Worm (Caenorhabditis elegans): Measurements from ENCODE around the gene baf-1.

The baf-1 gene

DNA sequence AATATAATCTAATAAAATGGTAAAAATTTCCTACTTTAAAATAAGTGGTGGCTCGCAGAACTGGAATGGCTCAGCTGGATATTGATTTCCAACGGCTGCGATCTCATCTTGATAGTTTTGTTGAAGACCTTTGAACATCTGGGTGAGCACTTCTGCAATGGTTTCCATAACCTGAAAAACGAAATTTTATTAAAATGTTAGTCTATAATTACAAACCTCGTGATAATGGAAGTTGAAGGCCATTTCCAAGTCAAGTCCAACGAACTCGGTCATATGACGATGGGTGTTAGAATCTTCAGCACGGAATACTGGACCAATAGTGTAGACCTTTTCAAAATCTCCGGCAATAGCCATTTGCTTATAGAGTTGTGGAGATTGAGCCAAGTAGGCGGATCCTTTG, 22.5 kb downstream of the baf-1 start:
- TF ChIP-seq ztf-4 (tag; optimal IDR thresholded peaks at IDR 0.05) (no peak), efl-1 (optimal IDR thresholded peaks at IDR 0.05) (no peak), efl-1 (GFP tag; optimal IDR thresholded peaks at IDR 0.05 in 1 of 2) (peak in 1 of 2 experiments; percentile 91)

DNA sequence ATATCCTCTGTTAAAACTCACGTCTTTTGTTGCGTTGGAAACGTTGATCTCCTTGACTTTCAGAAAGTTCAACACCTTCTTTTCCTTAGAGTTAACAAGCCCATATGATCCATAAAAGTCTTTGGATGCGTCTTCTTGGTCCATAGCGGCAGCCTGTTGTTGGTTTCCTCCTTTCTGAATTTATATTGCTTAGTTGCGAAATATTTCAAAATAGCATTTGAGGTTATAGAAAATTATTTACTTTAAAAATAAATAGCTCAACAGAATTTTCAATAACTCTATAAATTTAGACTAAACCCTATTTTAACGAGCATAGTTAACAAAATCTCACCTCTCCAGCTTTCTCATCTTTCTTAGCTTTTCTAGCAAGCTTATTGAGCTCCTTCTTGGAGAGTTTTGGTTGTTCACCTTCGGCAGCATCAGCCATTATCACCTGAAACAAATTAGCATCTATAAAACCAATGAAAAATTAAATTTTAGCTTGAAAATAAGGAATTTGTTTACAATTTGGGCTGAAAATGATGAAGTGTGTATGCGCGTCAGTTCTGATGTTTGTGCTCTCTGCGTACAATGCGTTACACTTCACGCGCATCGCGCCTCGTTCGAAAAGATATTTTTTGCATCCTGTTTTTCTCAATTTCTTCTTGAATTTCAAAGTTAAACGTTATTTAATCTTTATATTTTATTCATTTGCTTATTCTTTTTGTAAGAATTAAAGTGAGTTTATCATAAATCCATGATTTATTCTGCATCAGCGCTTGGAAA, 23.7 kb downstream of the baf-1 start, which contains the start of the genes dars-1 and ctr-9:
Gene dars-1, minus strand, starts transcription at position 433 of the 765 bp plus-strand sequence.
Gene ctr-9, plus strand, starts transcription at position 614 of the 765 bp plus-strand sequence.
- TF ChIP-seq snpc-4 (tag; optimal IDR thresholded peaks at IDR 0.05) (no peak), snu-23 (GFP tag; optimal IDR thresholded peaks at IDR 0.05) (peak; percentile 24), C04F5.9 (tag; optimal IDR thresholded peaks at IDR 0.05) (no peak), sptf-1 (tag; optimal IDR thresholded peaks at IDR 0.05) (no peak), hlh-17 (GFP tag; optimal IDR thresholded peaks at IDR 0.05; ENCODE audit: borderline replicate concordance) (no peak), nhr-77 (tag; optimal IDR thresholded peaks at IDR 0.05) (no peak), dpl-1 (GFP tag; optimal IDR thresholded peaks at IDR 0.05) (peak; percentile 10 to 59 (median 48)), lin-35 (GFP tag; optimal IDR thresholded peaks at IDR 0.05) (peak; percentile 13 to 53), lsy-2 (tag; optimal IDR thresholded peaks at IDR 0.05) (peak; percentile 14 to 47), elt-3 (tag; optimal IDR thresholded peaks at IDR 0.05) (no peak), C16A3.4 (tag; optimal IDR thresholded peaks at IDR 0.05) (no peak), dsc-1 (tag; optimal IDR thresholded peaks at IDR 0.05) (no peak), nhr-71 (tag; optimal IDR thresholded peaks at IDR 0.05) (peak; percentile 11), xbp-1 (tag; optimal IDR thresholded peaks at IDR 0.05) (no peak), efl-1 (optimal IDR thresholded peaks at IDR 0.05) (peak in 1 of 2 experiments; percentile 52), efl-1 (GFP tag; optimal IDR thresholded peaks at IDR 0.05 in 1 of 2) (peak; percentile 24 to 95), F16B12.6 (tag; optimal IDR thresholded peaks at IDR 0.05) (peak; percentile 86), zip-4 (GFP tag; optimal IDR thresholded peaks at IDR 0.05) (peak; percentile 25), nhr-47 (tag; optimal IDR thresholded peaks at IDR 0.05) (peak; percentile 13), ceh-82 (tag; optimal IDR thresholded peaks at IDR 0.05) (peak in 1 of 3 experiments; percentile 0)

DNA sequence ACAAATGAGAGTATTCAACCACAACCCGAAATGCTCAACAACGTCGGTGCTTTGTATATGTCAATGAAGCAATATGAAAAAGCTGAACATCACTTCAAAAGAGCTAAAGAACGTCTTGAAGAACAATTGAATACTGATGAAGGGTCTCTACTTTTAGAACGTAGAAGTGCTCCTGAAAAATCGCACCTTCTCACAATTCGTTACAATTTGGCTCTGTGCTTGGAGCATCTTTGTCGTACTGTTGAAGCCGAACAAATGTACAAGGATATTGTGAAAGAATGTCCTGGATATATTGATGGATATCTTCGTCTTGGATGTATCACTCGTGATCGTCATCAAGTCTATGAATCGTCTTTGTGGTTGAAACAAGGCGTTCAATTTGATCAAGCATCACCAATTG, 26.9 kb downstream of the baf-1 start:
- TF ChIP-seq aha-1 (tag; optimal IDR thresholded peaks at IDR 0.05), result no peak
- TF ChIP-seq efl-1 (optimal IDR thresholded peaks at IDR 0.05), result no peak
- TF ChIP-seq efl-1 (GFP tag; optimal IDR thresholded peaks at IDR 0.05 in 1 of 2), result peak in 1 of 2 experiments; percentile 91
- no peak for TF ChIP-seq nhr-19 (GFP tag; conservative IDR thresholded peaks at IDR 0.05)

DNA sequence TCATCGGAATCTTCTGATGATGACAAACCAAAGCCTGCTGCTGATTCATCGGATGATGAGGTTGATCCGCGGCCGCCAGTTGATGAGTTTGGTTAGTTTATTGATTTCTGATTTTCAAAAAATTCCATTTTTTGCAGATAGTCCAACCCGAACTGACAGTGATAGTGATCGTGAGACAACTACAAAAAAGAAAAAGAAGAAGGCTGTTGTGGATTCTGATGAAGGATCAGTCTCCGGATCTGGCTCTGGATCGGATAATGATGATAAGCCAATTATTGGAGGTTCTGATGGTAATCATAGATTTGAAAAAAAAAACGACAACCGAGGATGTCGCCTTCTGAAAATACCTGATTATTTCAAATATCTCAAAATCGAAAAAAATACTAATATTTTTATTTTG, 28.8 kb downstream of the baf-1 start:
- TF ChIP-seq mab-9 (GFP tag; IDR thresholded peaks at IDR 0.05) (no peak), efl-1 (optimal IDR thresholded peaks at IDR 0.05) (no peak), efl-1 (GFP tag; optimal IDR thresholded peaks at IDR 0.05 in 1 of 2) (peak in 1 of 2 experiments; percentile 90), mef-2 (tag; optimal IDR thresholded peaks at IDR 0.05) (no peak)

DNA sequence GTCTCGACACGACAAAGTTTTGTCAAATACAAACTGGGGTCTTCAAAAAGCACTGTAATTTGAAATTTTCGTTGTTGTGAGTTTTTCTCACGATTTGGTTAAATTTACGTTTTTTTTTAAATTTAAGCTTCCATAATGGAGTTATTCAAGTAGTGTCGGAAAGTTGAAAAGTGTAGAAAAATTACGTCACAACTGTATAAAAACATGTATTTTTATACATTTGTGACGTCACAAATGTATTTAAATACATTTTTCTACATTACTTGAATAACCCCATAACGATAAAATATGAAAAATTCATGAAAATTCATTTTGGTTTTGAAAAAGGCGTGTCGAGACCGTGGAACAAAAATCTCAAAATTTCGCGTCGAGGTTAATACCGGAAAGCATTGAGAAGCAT, 30.1 kb downstream of the baf-1 start:
- TF ChIP-seq mep-1 (tag; optimal IDR thresholded peaks at IDR 0.05) (no peak), swsn-7 (tag; optimal IDR thresholded peaks at IDR 0.05) (no peak), ceh-82 (tag; optimal IDR thresholded peaks at IDR 0.05) (no peak), ztf-11 (tag; optimal IDR thresholded peaks at IDR 0.05) (no peak), pqm-1 (tag; optimal IDR thresholded peaks at IDR 0.05) (no peak), efl-1 (optimal IDR thresholded peaks at IDR 0.05) (no peak), efl-1 (GFP tag; optimal IDR thresholded peaks at IDR 0.05 in 1 of 2) (no peak), blmp-1 (tag; optimal IDR thresholded peaks at IDR 0.05) (no peak), lin-13 (GFP tag; optimal IDR thresholded peaks at IDR 0.05) (no peak), hpl-2 (GFP tag; optimal IDR thresholded peaks at IDR 0.05) (no peak), lin-35 (GFP tag; optimal IDR thresholded peaks at IDR 0.05) (no peak), elt-3 (tag; optimal IDR thresholded peaks at IDR 0.05) (no peak), unc-130 (tag; optimal IDR thresholded peaks at IDR 0.05) (no peak), grh-1 (GFP tag; IDR thresholded peaks at IDR 0.05) (no peak), zag-1 (tag; optimal IDR thresholded peaks at IDR 0.05) (no peak), skn-1 (tag; optimal IDR thresholded peaks at IDR 0.05) (no peak), nhr-20 (tag; optimal IDR thresholded peaks at IDR 0.05) (no peak)

Measured in whole organism, L1 larva.